Worm (Caenorhabditis elegans): Measurements from ENCODE around the gene K08D9.6.

K08D9.6 gene

DNA sequence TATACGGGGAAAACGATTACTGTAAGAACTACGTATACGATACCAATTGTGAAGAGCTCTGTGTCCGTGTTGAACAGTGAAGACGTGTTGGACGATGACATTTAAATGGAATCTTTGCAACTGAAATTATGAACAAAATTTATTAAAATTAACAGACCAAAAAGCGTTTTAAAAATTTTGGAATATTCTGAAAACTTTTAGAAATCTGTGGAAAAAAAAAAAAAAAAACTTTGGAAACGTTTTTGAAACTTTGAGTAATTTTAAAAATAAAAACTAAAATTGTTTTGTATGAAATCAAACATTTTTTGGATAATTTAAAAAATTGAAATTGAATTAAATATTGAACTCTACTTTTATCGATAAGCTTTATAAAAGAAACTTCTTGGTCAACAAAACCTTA is 21.3 kb upstream of the K08D9.6 start, which contains the start of gene srt-63:
srt-63 (minus strand) TSS at position 101 of the 400 bp plus-strand sequence.
- TF ChIP-seq unc-62 (GFP tag; optimal IDR thresholded peaks at IDR 0.05) = no peak

DNA sequence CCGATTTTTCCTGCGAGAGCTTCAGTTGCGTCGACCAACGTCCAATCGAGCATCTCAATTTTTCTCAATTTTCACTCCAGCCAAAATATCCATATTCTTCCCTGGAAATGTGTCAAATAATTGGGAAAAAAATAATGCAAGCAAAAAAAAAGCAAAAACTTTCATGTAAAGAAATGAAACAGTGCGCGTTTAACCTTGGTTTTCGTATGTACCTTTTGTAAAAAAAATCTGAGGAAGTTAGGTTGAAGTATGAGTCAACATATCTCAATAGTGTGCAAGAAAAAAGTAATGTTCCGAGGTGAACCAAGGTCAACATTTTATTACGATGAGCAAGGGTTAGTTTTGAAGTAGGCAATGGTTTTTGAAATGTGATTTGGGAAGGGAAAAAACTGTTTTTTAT is 15.4 kb upstream of the K08D9.6 start, which contains the start of gene T28A11.13:
T28A11.13 (minus strand) TSS at position 101 of the 400 bp plus-strand sequence.
- no peak for TF ChIP-seq unc-62 (GFP tag; optimal IDR thresholded peaks at IDR 0.05)

DNA sequence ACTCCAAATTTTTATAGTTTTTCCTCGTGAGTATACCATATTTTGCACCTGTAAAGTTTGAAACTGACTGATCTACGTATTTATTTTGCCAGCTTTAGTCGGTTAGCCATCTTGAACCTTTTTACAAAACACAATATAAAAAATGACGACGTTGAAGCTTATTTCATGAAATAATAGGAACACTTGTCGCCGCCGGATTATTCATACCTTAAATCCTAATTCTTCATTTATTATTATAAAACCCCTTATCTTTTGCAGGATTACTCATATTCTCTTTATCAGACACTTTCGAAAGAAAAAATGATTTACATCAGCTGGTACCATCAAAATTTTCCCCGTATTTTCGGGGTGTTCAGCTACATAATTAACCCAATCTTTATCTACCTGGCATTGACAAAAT is 12.7 kb upstream of the K08D9.6 start, which contains the start of gene srj-8:
srj-8 (plus strand) TSS at position 301 of the 400 bp plus-strand sequence.
- TF ChIP-seq unc-62 (GFP tag; optimal IDR thresholded peaks at IDR 0.05) = no peak

DNA sequence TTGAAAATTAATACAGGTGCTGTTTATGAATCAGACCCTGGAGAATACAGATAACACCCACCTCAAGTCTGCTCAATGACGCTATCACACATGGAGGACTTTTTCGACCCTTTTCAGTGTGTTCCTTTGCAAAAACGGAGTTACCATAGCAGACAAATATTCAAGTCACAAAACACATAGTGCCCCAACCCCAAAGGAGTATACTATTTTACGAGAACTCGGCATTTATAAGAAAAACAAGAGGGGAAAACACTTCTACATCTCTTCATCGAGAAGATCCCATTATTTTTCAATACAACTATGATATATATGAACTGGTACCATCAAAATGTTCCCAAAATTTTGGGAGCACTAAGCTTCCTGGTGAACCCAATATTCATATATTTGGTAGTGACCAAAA is 9.9 kb upstream of the K08D9.6 start, which contains the start of gene srj-7:
srj-7 (plus strand) TSS at position 301 of the 400 bp plus-strand sequence.
- TF ChIP-seq unc-62 (GFP tag; optimal IDR thresholded peaks at IDR 0.05) = no peak

DNA sequence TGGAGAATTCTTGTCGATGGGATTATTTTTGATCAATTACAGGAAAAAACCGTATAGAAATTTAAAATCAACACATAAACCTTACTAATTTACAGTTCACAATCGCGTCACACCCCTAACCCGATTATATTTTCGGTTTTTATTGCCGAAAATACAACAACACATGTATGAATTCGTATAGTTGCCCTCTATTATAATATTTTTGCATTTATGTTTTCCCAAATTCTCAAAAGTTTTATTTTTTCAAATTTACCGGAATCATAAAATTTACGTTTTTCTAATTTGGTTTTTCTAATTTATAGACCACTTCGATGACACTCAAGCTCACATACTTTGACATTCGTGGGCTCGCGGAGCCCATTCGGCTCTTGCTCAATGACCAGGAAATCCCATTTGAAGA is 8.2 kb upstream of the K08D9.6 start, which contains the start of gene gst-23:
gst-23 (plus strand) TSS at position 301 of the 400 bp plus-strand sequence.
- no peak for TF ChIP-seq unc-62 (GFP tag; optimal IDR thresholded peaks at IDR 0.05)

DNA sequence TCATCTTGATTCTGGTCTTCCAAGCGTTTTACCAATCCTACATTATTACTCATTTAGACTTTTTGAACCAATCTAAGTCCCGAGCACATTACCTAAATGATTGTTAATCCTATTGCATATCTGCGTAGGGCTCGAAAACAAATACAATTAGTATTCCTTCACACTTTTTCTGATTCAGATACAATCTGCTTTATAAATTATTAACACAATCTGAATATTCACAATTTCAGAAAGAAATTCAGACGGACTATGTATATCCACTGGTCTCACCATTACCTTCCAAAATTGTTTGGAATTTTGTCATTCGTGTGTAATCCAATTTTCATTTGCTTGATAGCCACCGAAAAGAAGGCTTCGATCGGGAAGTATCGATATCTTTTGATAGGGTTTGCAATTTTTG is 6.4 kb upstream of the K08D9.6 start, which contains the start of gene srj-11:
srj-11 (plus strand) TSS at position 250 of the 400 bp plus-strand sequence.
- TF ChIP-seq unc-62 (GFP tag; optimal IDR thresholded peaks at IDR 0.05) = no peak

DNA sequence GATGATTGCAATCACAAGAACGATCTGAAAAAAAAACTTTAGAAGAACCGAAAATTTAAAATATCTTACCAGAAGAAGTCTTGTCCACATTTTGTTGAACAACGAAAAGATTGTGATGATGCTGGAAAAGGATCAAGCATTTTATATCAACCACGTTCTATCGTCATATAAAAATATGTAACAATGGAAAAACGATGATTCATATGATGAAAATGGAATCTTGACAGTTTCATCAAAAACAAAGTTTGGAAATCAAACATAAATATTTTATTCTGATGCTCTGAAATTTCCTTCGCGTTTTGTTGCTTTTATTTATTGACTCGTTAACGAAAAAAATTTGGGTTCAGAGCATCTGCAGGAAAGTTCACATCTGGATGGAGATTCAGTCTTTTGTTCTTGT is 1.8 kb upstream of the K08D9.6 start, which contains the start of the genes K08D9.9 and str-16:
K08D9.9 (minus strand) TSS at position 101 of the 400 bp plus-strand sequence.
str-16 (plus strand) TSS at position 266 of the 400 bp plus-strand sequence.
- no peak for TF ChIP-seq unc-62 (GFP tag; optimal IDR thresholded peaks at IDR 0.05)

DNA sequence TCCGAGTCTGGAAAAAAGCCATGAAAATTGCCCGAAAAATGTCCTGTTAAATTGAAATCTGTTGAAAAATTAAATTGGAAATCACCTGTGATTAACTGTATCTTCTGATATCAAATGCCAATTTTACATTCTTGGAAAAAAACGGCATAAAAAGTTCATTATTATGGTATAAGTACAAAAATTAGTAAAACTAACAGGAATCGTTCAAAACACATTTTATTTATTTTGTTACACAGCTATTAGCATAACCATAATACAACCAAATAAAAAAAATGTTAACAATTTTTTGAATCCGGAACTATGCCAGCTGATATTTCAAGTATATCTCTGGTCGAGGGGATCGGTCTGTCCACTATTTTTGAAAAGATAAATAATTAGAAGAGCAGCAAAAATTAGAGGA is 4.2 kb downstream of the K08D9.6 start, which contains the start of gene K08D9.10:
K08D9.10 (plus strand) TSS at position 301 of the 400 bp plus-strand sequence.
- TF ChIP-seq unc-62 (GFP tag; optimal IDR thresholded peaks at IDR 0.05) = no peak

DNA sequence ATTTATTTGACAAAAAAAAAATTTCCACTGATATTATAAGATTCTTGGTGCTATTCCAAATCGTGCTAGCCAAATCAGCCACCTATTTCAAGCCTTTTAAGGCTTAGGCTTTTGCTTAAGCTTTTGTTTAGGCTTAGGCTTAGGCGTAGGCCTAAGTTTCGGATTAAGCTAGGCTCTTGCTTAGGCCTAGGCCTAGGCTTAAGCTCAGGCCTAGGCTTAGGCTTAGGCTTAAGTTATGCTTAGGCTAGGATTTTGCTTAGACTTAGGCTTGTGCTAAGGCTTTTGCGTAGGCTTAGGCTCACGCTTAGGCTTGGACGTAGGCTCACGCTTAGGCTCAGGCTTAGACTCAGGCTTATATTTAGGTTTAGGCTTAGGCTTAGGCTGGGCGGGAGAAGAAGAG is 4.6 kb downstream of the K08D9.6 start:
- TF ChIP-seq unc-62 (GFP tag; optimal IDR thresholded peaks at IDR 0.05) = no peak

DNA sequence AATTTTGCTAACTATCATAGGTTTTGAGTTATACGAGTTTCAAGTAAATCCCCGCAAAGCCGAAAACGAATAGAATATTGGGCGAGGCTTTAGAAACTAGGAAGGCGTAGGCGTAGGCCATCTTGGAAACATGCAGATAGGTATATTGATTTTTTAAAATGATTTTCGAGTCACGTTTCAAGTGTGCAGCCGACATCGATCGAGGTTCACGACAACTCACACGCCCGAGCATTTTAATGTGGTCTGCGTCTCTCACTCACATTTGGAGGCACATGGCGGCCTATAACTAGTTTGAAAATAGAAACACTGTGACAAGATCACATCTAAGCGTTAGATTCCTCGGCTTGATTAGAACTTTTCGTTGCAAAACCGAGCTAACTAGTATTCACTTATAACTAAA is 7.4 kb downstream of the K08D9.6 start, which contains the start of gene K08D9.2:
K08D9.2 (plus strand) TSS at position 301 of the 400 bp plus-strand sequence.
- TF ChIP-seq unc-62 (GFP tag; optimal IDR thresholded peaks at IDR 0.05) = no peak

DNA sequence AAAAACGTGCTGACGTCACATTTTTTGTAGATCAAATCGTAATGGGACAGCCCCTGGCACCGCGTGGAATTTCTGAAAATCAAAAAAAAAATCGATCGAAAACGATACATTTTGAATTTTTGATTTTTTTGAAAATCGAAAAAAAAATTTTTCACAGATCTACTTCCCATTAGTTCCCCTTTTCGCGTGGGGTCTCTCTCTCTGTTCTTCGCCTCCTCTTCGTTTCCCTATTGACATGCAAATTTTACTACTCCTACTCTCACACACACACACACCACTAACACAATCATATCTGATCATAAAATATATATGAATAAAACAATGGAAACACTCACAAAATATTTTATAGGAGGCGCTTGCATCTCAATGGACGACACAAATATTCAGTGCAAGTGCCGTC is 16.2 kb downstream of the K08D9.6 start:
- no peak for TF ChIP-seq unc-62 (GFP tag; optimal IDR thresholded peaks at IDR 0.05)

DNA sequence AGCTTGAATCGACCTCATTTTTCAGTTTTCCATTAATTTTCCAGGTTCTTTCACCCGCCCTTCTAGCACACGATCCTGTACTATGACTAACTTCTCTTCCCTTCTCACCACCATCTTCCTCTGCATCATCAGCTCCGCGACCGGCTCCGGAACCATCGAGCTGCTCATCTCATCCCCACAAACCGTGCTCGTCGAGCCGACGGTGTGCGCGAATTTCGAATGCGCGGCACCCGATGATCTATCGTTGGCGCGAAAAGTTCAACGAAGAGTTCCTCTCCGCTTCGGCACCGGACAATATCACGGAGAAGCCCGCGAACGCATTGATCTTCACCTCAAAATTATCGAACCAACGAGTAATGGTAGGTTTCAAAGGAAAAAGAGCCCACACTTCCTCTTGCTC is 24.6 kb downstream of the K08D9.6 start, which contains the start of gene apx-1:
apx-1 (plus strand) TSS at position 50 of the 400 bp plus-strand sequence.
- TF ChIP-seq unc-62 (GFP tag; optimal IDR thresholded peaks at IDR 0.05) = no peak

DNA sequence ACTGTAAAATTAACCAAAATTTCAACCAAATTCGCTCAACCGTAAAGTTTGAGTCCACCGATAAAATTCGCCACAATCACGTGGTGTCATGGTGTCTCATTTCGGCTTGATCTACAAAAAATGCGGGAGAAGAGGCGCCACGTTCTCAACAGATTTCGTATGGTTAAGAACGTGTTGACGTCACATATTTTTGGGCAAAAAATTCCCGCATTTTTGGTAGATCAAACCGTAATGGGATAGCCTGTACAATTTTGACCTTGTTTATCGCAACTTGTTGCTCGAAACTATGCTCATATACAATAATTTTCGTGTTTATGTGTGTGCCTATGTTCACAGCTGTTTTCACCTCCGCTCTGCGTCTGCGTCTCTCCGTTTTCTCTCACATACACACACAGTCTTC is 25.8 kb downstream of the K08D9.6 start:
- TF ChIP-seq unc-62 (GFP tag; optimal IDR thresholded peaks at IDR 0.05) = no peak

DNA sequence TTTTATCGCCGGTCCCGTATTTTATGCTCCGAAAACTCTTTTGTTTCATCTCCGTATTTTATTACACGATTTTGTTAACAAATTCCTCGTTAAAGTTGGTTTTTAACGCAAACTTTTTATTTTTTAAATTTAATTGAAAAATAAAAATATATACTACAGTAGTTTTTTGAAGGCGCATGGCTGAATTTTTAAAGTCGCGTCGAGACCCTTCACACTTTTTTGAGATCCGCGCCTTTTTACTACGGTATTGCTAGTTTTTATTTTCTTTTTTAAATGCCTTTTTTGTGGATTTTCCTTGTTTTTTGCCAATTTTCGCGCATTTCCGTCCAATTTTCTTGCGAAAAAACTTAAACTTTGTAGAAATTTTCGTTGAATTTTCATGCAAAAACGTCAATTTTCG is 30.4 kb downstream of the K08D9.6 start:
- no peak for TF ChIP-seq unc-62 (GFP tag; optimal IDR thresholded peaks at IDR 0.05)

DNA sequence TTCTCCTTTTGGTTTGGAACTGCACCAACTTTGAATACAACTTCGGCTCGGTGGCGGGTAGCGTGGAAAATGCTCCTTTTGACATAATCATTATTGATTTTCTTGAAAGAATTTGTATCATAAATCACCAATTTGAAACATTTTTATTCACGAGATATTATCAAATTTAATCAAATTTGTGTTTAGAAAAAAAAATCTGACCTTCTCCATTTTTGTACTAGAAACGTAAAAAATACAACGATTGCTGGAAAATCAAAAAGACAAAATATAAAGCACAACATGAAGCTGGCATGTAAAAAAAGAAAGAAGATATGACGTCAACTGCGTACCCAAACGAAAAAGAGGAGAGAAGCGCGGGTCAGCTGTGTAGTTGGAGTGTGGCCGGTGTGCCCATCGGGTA is 34.5 kb downstream of the K08D9.6 start, which contains the start of gene K08D9.4:
K08D9.4 (minus strand) TSS at position 101 of the 400 bp plus-strand sequence.
- no peak for TF ChIP-seq unc-62 (GFP tag; optimal IDR thresholded peaks at IDR 0.05)

DNA sequence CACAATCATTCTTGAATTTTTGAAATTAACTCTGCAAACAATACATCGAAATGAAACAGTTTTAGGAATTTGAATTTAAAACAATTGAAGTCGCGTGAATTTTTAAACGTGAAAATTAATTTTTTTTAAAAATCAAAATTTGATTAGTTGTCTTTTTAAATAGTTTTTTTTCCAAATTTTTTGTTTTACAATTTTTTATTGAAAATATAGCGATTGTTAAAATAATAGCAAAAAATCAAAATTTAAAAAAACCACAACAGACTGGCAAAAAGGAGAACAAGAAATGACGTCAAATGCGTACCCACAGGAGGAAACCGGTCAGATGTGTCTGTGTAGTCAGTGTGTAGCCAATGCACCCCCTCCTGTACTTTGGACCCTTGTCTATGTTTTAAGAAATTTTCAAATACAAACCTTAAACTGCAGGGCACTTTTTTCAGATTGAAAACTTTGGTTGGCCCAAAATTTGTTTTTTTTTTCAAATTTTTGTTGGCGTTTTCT is 37.9 kb downstream of the K08D9.6 start, which contains the start of the genes Y73C8B.1 and Y73C8B.5:
Y73C8B.1 (minus strand) TSS at position 51 of the 498 bp plus-strand sequence.
Y73C8B.5 (plus strand) TSS at position 437 of the 498 bp plus-strand sequence.
- no peak for TF ChIP-seq unc-62 (GFP tag; optimal IDR thresholded peaks at IDR 0.05)

DNA sequence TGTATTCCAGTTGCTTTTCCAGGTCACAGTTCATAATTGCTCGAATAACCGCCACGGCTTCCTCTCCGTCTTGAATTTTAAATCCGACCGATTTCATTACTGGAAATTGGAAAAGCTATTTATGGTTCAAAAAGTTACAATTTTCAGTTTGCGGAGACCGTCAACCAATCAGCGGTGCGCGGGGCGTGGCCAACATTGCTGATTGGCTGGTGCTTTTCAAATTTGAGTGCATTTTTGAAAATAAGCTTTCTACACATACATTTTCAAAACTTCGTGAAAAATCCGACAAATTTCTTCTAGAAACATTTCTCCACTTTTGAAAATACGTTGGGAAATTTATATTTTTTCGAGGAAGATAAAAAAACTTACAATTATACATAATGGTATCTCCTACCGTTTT is 39.0 kb downstream of the K08D9.6 start:
- no peak for TF ChIP-seq unc-62 (GFP tag; optimal IDR thresholded peaks at IDR 0.05)

Measured in whole organism, dauer.